Worm (Caenorhabditis elegans) whole organism, L4/young adult: Measurements from ENCODE around the gene ZK792.7.

Experiments used
- W03F9.2 ChIP-seq: fragments of 150-350 bp; optimal IDR thresholded peaks from 2 replicates; lab custom pipeline; 2014; ENCODE audit warnings: missing biosample characterization, missing genetic modification characterization
- dao-5 ChIP-seq: sonication (generic microtip); optimal IDR thresholded peaks from 2 replicates; lab custom pipeline; 2016; ENCODE audit warnings: missing genotype, missing genetic modification characterization, moderate library complexity, missing compliant biosample characterization
- him-1 ChIP-seq: sonication (generic microtip); optimal IDR thresholded peaks from 2 replicates; lab custom pipeline; 2016; ENCODE audit warnings: missing genotype, missing genetic modification reagents, missing genetic modification characterization, missing compliant biosample characterization

Gene ZK792.7

DNA sequence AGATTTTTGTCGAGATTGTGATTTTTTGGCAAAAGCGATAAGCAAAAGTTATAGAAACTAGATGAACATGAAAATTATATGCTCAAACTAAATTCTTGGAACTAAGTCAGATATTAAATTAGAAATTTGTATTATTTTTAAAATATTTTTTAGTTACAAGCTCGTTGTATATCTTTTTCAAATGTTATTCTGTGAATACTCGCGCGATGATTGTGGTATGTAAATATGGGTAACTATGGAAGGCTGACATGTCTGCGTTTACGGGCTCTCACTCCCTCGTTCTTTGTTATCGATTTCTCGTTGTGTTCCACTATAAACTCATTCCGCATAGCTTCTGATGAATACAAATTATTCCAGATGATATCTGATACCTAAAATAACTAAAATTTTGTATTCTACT, at the start of gene ZK792.7:
Gene ZK792.7 (plus strand): TSS at position 301 of the 400 bp plus-strand sequence.
- TF ChIP-seq W03F9.2 (tag; lab: Kevin White, UChicago) (no peak), him-1 (tag; lab: Kevin White, UChicago) (no peak), dao-5 (tag; lab: Kevin White, UChicago) (no peak)

- TF ChIP-seq W03F9.2 (tag; lab: Kevin White, UChicago) = no peak
- TF ChIP-seq dao-5 (tag; lab: Kevin White, UChicago) = no peak
- TF ChIP-seq him-1 (tag; lab: Kevin White, UChicago) = no peak
Observed at ce11 chrIV:11644705-11645104, 49.5 kb upstream of the ZK792.7 start.

ce11 chrIV:11645354-11645753, 48.9 kb upstream of the ZK792.7 start:
- no peak for TF ChIP-seq W03F9.2 (tag; lab: Kevin White, UChicago)
- TF ChIP-seq dao-5 (tag; lab: Kevin White, UChicago) = no peak
- TF ChIP-seq him-1 (tag; lab: Kevin White, UChicago) = no peak

ce11 chrIV:11646908-11647307, 47.3 kb upstream of the ZK792.7 start:
- TF ChIP-seq him-1 (tag; lab: Kevin White, UChicago) (no peak), dao-5 (tag; lab: Kevin White, UChicago) (no peak), W03F9.2 (tag; lab: Kevin White, UChicago) (no peak)

- TF ChIP-seq W03F9.2 (tag; lab: Kevin White, UChicago) (no peak), him-1 (tag; lab: Kevin White, UChicago) (no peak), dao-5 (tag; lab: Kevin White, UChicago) (no peak)
Observed at ce11 chrIV:11649031-11649430, 45.2 kb upstream of the ZK792.7 start, which contains the start of gene ZK809.8. TSS of gene ZK809.8 (minus strand) at chrIV:11649064.

- no peak for TF ChIP-seq him-1 (tag; lab: Kevin White, UChicago)
- TF ChIP-seq W03F9.2 (tag; lab: Kevin White, UChicago) = no peak
- no peak for TF ChIP-seq dao-5 (tag; lab: Kevin White, UChicago)
Observed at ce11 chrIV:11650344-11650743, 43.9 kb upstream of the ZK792.7 start.

ce11 chrIV:11651965-11652453, 42.2 kb upstream of the ZK792.7 start, which contains the start of the genes acl-3 and ndub-6:
TSS of gene acl-3 (minus strand) at chrIV:11652023.
TSS of gene ndub-6 (plus strand) at chrIV:11652403.
- TF ChIP-seq dao-5 (tag; lab: Kevin White, UChicago) (no peak), him-1 (tag; lab: Kevin White, UChicago) (no peak), W03F9.2 (tag; lab: Kevin White, UChicago) (no peak)

ce11 chrIV:11655370-11655769, 38.9 kb upstream of the ZK792.7 start, which contains the start of gene ent-1:
TSS of gene ent-1 (minus strand) at chrIV:11655470.
- TF ChIP-seq dao-5 (tag; lab: Kevin White, UChicago) (no peak), W03F9.2 (tag; lab: Kevin White, UChicago) (no peak), him-1 (tag; lab: Kevin White, UChicago) (no peak)

DNA sequence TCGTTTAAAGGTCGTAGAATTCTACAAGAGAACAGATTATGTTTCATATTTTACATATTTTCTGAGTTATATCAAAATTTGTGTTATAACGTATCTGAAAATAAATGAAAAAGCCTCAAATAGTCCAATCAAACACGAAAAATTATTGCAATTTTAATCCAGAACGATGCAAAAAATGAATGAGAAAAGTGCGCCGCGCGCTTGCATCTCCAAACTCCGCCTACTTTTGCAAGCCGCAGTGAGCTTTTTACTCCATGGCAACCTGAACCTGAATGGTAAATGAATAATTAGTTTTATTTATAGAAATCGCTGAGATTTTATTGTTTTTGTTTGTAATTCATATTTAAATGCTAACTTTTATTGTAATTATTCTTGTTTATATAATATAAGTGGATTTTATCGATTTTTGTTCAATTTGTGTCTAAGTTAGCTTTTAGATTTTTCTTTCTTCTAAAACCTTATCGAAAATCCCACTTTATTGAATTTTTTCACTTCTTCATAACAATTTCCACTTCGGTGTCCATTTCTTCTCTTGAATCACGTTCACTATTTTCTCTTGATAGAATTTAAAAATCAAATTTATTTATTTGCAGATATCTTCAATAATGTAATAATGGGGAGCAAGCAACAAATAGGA, 38.0 kb upstream of the ZK792.7 start, which contains the start of gene ZK809.5:
Gene ZK809.5 (plus strand): TSS at position 587 of the 637 bp plus-strand sequence.
- TF ChIP-seq him-1 (tag; lab: Kevin White, UChicago) (no peak), W03F9.2 (tag; lab: Kevin White, UChicago) (no peak), dao-5 (tag; lab: Kevin White, UChicago) (no peak)

DNA sequence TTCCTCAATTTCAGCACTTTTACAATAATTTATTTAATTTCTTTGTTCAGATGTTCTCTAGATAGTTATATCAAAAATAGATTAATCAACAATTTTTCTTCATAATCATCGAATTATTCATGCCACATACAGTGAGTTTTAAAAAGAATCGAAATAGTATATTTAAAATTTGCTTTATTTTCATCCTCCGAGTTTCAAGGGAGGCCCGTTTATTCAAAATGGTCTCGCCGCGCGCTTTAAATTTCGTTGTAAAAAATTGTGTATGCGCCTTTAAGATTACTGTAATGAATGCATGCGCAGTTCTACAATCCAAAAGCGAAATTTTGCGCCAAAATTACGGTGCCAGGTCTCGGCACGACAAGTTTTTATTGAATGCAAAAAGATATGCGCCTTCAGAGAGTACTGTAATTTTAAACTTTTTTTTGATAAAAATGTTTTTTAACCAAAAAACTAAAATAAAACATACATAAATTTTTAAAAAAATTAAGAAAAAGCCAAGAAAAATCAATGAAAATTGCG, 34.4 kb upstream of the ZK792.7 start, which contains the start of gene ZK792.1:
Gene ZK792.1 (plus strand): TSS at position 51 of the 519 bp plus-strand sequence.
- TF ChIP-seq him-1 (tag; lab: Kevin White, UChicago) = no peak
- no peak for TF ChIP-seq W03F9.2 (tag; lab: Kevin White, UChicago)
- no peak for TF ChIP-seq dao-5 (tag; lab: Kevin White, UChicago)

DNA sequence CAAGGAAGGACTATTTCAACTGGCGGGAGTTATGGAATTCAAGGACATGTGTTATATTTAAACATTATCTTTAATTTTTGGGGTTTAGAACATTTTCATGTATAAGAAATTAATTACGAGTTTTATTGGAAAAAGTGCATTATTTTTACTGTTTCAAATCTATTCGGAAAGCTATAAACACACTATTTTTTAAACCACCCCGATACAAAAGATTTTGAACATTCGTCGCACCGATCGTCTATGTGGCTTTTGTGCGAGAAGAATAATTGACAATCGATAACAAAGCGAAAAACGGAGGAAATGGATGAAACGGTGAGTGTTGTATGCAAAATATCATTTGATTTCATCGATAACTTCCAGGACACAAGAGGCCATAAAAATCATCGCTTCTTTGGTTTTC, 29.2 kb upstream of the ZK792.7 start, which contains the start of gene ZK809.9:
Gene ZK809.9 (plus strand): TSS at position 301 of the 400 bp plus-strand sequence.
- TF ChIP-seq W03F9.2 (tag; lab: Kevin White, UChicago) = no peak
- no peak for TF ChIP-seq him-1 (tag; lab: Kevin White, UChicago)
- TF ChIP-seq dao-5 (tag; lab: Kevin White, UChicago) = no peak

DNA sequence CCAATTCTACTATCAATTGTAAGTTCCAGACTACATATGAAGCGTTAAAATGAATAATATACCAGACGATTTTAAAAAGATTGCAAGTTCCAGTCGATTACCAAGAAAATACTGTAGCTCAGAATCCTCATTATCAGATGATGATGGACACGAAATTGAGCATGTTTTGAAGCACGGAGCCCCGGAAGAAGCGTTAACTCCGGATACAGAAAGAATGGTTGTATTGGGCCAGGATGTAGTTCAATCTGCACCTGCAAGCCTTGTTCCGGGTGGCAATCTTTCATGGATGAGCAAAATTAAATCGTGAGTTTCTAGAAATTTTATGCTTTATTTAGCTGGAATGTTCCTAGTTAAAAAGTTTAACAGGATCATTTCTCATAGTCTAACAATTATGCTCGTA, 26.2 kb upstream of the ZK792.7 start, which contains the start of gene atg-4.2:
Gene atg-4.2 (plus strand): TSS at position 24 of the 400 bp plus-strand sequence.
- TF ChIP-seq dao-5 (tag; lab: Kevin White, UChicago) (no peak), W03F9.2 (tag; lab: Kevin White, UChicago) (no peak), him-1 (tag; lab: Kevin White, UChicago) (no peak)

- TF ChIP-seq W03F9.2 (tag; lab: Kevin White, UChicago) = no peak
- no peak for TF ChIP-seq him-1 (tag; lab: Kevin White, UChicago)
- TF ChIP-seq dao-5 (tag; lab: Kevin White, UChicago) = no peak
Observed at ce11 chrIV:11673543-11673942, 20.7 kb upstream of the ZK792.7 start, which contains the start of gene inx-8. TSS of gene inx-8 (plus strand) at chrIV:11673843.
